Worm (Caenorhabditis elegans) whole organism, late embryonic: Measurements from ENCODE around the gene T05A7.11.
"Not testable (repeated sequence)": the region's sequence is repeated elsewhere in the genome, so short reads cannot be mapped to it uniquely, and the experiment has no call there.

ENCODE experiments used
- C08G9.2 ChIP-seq: sonication (generic microtip); optimal IDR thresholded peaks from 2 replicates; lab custom pipeline; 2016; ENCODE audit warnings: mild to moderate bottlenecking, missing genetic modification characterization, moderate library complexity, missing compliant biosample characterization
- ama-1 ChIP-seq: fragments of 150-350 bp; optimal IDR thresholded peaks from 2 replicates; lab custom pipeline; 2014
- ceh-18 ChIP-seq: sonication (generic microtip); optimal IDR thresholded peaks from 2 replicates; lab custom pipeline; 2016; ENCODE audit warnings: missing genetic modification characterization, missing compliant biosample characterization
- ceh-34 ChIP-seq: sonication (generic microtip); optimal IDR thresholded peaks from 2 replicates; lab custom pipeline; 2016; ENCODE audit warnings: mild to moderate bottlenecking, missing genetic modification characterization, missing compliant biosample characterization
- ceh-45 ChIP-seq: fragments of 200-800 bp; sonication (Bioruptor generic); IDR thresholded peaks from 2 replicates; pipeline ENCODE4 v1.3.6; 2022; ENCODE audit warnings: missing genetic modification reagents, missing genetic modification characterization, missing compliant biosample characterization
- dve-1 ChIP-seq: sonication (generic microtip); optimal IDR thresholded peaks from 2 replicates; lab custom pipeline; 2017; ENCODE audit warnings: antibody characterized with exemption, mild to moderate bottlenecking, missing genetic modification characterization, missing compliant biosample characterization
- elt-4 ChIP-seq: sonication (generic microtip); optimal IDR thresholded peaks from 2 replicates; lab custom pipeline; 2016; ENCODE audit warnings: missing genetic modification characterization, missing compliant biosample characterization
- lim-6 ChIP-seq: sonication (generic microtip); optimal IDR thresholded peaks from 2 replicates; lab custom pipeline; 2016; ENCODE audit warnings: missing genetic modification characterization, missing compliant biosample characterization
- nfya-1 ChIP-seq: sonication (generic microtip); optimal IDR thresholded peaks from 2 replicates; lab custom pipeline; 2017; ENCODE audit warnings: missing genetic modification characterization, mild to moderate bottlenecking, missing compliant biosample characterization, antibody characterized with exemption, moderate library complexity
- sox-4 ChIP-seq: sonication (generic microtip); optimal IDR thresholded peaks from 2 replicates; lab custom pipeline; 2017; ENCODE audit warnings: mild to moderate bottlenecking, missing genetic modification characterization, inconsistent platforms, missing compliant biosample characterization
- unc-55 ChIP-seq: sonication (generic microtip); optimal IDR thresholded peaks from 2 replicates; lab custom pipeline; 2017; ENCODE audit warnings: missing biosample characterization, missing genetic modification reagents, missing genetic modification characterization
- unc-86 ChIP-seq: sonication (generic microtip); optimal IDR thresholded peaks from 2 replicates; lab custom pipeline; 2016; ENCODE audit warnings: missing genetic modification characterization, missing compliant biosample characterization

DNA sequence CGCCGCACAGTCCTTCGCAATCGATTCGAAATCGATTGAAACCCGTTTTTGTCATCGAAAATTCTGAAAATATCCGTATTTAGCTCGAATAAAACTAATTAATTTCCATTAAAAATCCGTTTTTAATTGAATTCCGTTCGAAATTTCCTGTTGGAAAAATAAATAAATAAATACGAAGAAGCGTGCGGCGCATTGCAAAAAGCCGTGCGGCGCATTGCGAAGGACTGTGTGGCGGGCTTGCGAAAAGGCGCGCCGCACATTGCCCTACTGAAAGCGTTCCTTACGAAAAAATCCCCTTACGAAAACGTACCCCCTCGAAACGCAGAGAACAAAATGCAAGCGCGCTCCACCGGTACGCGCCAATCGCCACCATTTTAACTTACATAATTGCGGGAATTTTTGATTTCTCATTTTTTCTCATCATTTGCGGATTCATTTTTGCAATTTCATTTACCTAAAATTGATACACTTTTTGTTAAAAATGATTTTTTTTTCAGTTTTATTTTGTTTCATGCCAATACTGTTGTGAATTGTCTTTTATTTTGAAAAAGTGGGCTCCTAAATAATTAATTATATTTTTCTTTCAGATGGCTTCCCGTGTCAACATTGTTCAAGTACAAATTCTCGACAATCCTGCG lies 36.3 kb upstream of the T05A7.11 start, which contains the start of gene unc-85:
- not testable (repeated sequence) for TF ChIP-seq ama-1 (lab: Kevin White, UChicago); elt-4 (tag; lab: Kevin White, UChicago); unc-55; ceh-45 (GFP tag; lab: Robert Waterston, UW); dve-1 (tag; lab: Kevin White, UChicago)
- TF ChIP-seq nfya-1 (tag; lab: Kevin White, UChicago) (peak; percentile 78), lim-6 (tag; lab: Kevin White, UChicago) (peak; percentile 35), unc-86 (tag; lab: Kevin White, UChicago) (peak; percentile 77), sox-4 (tag; lab: Kevin White, UChicago) (peak; percentile 63), C08G9.2 (tag; lab: Kevin White, UChicago) (peak; percentile 73), ceh-34 (tag; lab: Kevin White, UChicago) (peak; percentile 75), ceh-18 (tag; lab: Kevin White, UChicago) (peak; percentile 73)
